Fruit fly (Drosophila melanogaster) whole organism, embryonic: Measurements from ENCODE around the gene LManV.
A peak's percentile ranks its signal among the peaks of the same experiment; 100 is the strongest.

ENCODE experiments used
- Atf-2 ChIP-seq: fragments of 200-800 bp; sonication (Bioruptor generic); optimal IDR thresholded peaks from 2 replicates; lab custom pipeline; 2016; ENCODE audit warnings: missing biosample characterization, missing genetic modification characterization
- CG10147 ChIP-seq: fragments of 200-800 bp; sonication (Bioruptor generic); optimal IDR thresholded peaks from 2 replicates; lab custom pipeline; 2019; ENCODE audit warnings: missing biosample characterization, mild to moderate bottlenecking, missing genetic modification characterization, moderate library complexity
- CG11695 ChIP-seq: fragments of 200-800 bp; sonication (Bioruptor generic); IDR thresholded peaks from 3 replicates; pipeline ENCODE4 v1.3.6; 2022; ENCODE audit warnings: missing biosample characterization, missing genetic modification characterization
- CG12236 ChIP-seq: fragments of 200-800 bp; sonication (Bioruptor generic); optimal IDR thresholded peaks from 2 replicates; lab custom pipeline; 2016; ENCODE audit warnings: missing biosample characterization, missing genetic modification characterization
- CG12744 ChIP-seq: fragments of 200-800 bp; sonication (Bioruptor generic); optimal IDR thresholded peaks from 2 replicates; lab custom pipeline; 2016; ENCODE audit warnings: missing biosample characterization, missing genetic modification characterization
- CG13894 ChIP-seq: fragments of 200-800 bp; sonication (Bioruptor generic); optimal IDR thresholded peaks from 3 replicates; lab custom pipeline; 2018; ENCODE audit warnings: missing biosample characterization, mild to moderate bottlenecking, missing genetic modification characterization, moderate library complexity
- CG14667 ChIP-seq: fragments of 200-800 bp; sonication (Bioruptor generic); IDR thresholded peaks from 2 replicates; pipeline ENCODE4 v1.3.6; 2022; ENCODE audit warnings: missing biosample characterization, missing genetic modification characterization
- CG15479 ChIP-seq: fragments of 200-800 bp; sonication (Bioruptor generic); optimal IDR thresholded peaks from 3 replicates; lab custom pipeline; 2019; ENCODE audit warnings: missing biosample characterization, mild to moderate bottlenecking, missing genetic modification characterization, moderate library complexity
- CG17568 ChIP-seq: fragments of 200-800 bp; sonication (Bioruptor generic); optimal IDR thresholded peaks from 2 replicates; lab custom pipeline; 2018; ENCODE audit warnings: missing biosample characterization, mild to moderate bottlenecking, missing genetic modification characterization, moderate library complexity
- CG18262 ChIP-seq: fragments of 200-800 bp; optimal IDR thresholded peaks from 3 replicates; lab custom pipeline; 2019; ENCODE audit warnings: missing biosample characterization, mild to moderate bottlenecking, missing genetic modification characterization, moderate library complexity
- CG2678 ChIP-seq: fragments of 200-800 bp; sonication (Bioruptor generic); optimal IDR thresholded peaks from 3 replicates; lab custom pipeline; 2019; ENCODE audit warnings: missing biosample characterization, mild to moderate bottlenecking, missing genetic modification characterization, moderate library complexity
- CG3065 ChIP-seq: fragments of 200-800 bp; sonication (Bioruptor generic); optimal IDR thresholded peaks from 2 replicates; lab custom pipeline; 2016; ENCODE audit warnings: missing biosample characterization, missing genetic modification characterization
- CG31388 ChIP-seq: fragments of 200-800 bp; sonication (Bioruptor generic); optimal IDR thresholded peaks from 2 replicates; lab custom pipeline; 2016; ENCODE audit warnings: missing biosample characterization, missing genetic modification characterization
- CG32772 ChIP-seq: fragments of 200-800 bp; sonication (Bioruptor generic); IDR thresholded peaks from 2 replicates; pipeline ENCODE4 v1.3.6; 2022; ENCODE audit warnings: missing biosample characterization, missing genetic modification characterization
- CG3838 ChIP-seq: fragments of 200-800 bp; sonication (Bioruptor generic); optimal IDR thresholded peaks from 3 replicates; lab custom pipeline; 2016; ENCODE audit warnings: missing biosample characterization, missing genetic modification characterization
- CG4617 ChIP-seq: fragments of 200-800 bp; sonication (Bioruptor generic); optimal IDR thresholded peaks from 3 replicates; lab custom pipeline; 2016; ENCODE audit warnings: missing biosample characterization, missing genetic modification characterization, borderline replicate concordance
- CG6654 ChIP-seq: fragments of 200-800 bp; sonication (Bioruptor generic); optimal IDR thresholded peaks from 2 replicates; lab custom pipeline; 2017; ENCODE audit warnings: missing biosample characterization, mild to moderate bottlenecking, missing genetic modification characterization
- CG6765 ChIP-seq: fragments of 200-800 bp; sonication (Bioruptor generic); optimal IDR thresholded peaks from 3 replicates; lab custom pipeline; 2017; ENCODE audit warnings: missing biosample characterization, mild to moderate bottlenecking, missing genetic modification characterization
- CG9609 ChIP-seq: fragments of 200-800 bp; sonication (Bioruptor generic); optimal IDR thresholded peaks from 3 replicates; lab custom pipeline; 2016; ENCODE audit warnings: missing biosample characterization, missing genetic modification characterization
- D ChIP-seq, 2 experiments: fragments of 200-800 bp in 1 of 2; fragments of >200 bp in 1 of 2; sonication (Bioruptor generic) in 1 of 2; optimal IDR thresholded peaks; 2 replicates in 1 of 2; 3 replicates in 1 of 2; lab custom pipeline; 2017; ENCODE audit warnings: mild to moderate bottlenecking in 1 of 2, missing biosample characterization in 1 of 2, missing genetic modification characterization in 1 of 2, missing genetic modification reagents in 1 of 2
- Dp ChIP-seq: fragments of 200-800 bp; sonication (Bioruptor generic); optimal IDR thresholded peaks from 2 replicates; lab custom pipeline; 2018; ENCODE audit warnings: missing biosample characterization, mild to moderate bottlenecking, missing genetic modification characterization, moderate library complexity
- E2f2 ChIP-seq: fragments of 200-800 bp; sonication (Bioruptor generic); IDR thresholded peaks from 2 replicates; pipeline ENCODE4 v1.3.6; 2022; ENCODE audit warnings: missing biosample characterization, missing genetic modification characterization
- H15 ChIP-seq: fragments of 200-800 bp; sonication (Bioruptor generic); IDR thresholded peaks from 3 replicates; pipeline ENCODE4 v1.3.6; 2022; ENCODE audit warnings: missing biosample characterization, missing genetic modification characterization
- HLH3B ChIP-seq: fragments of 200-800 bp; sonication (Bioruptor generic); IDR thresholded peaks from 2 replicates; pipeline ENCODE4 v1.3.6; 2022; ENCODE audit warnings: missing biosample characterization, missing genetic modification characterization
- Mrtf ChIP-seq: fragments of 200-800 bp; sonication (Bioruptor generic); IDR thresholded peaks from 3 replicates; pipeline ENCODE4 v1.3.6; 2022; ENCODE audit warnings: missing biosample characterization, missing genetic modification characterization
- Myb ChIP-seq: fragments of 200-800 bp; sonication (Bioruptor generic); optimal IDR thresholded peaks from 2 replicates; lab custom pipeline; 2016; ENCODE audit warnings: missing biosample characterization, missing genetic modification characterization
- Nf-YB ChIP-seq: fragments of 200-800 bp; sonication (Bioruptor generic); optimal IDR thresholded peaks from 3 replicates; lab custom pipeline; 2019; ENCODE audit warnings: missing biosample characterization, mild to moderate bottlenecking, missing genetic modification characterization, moderate library complexity
- Oli ChIP-seq: fragments of 200-800 bp; sonication (Bioruptor generic); optimal IDR thresholded peaks from 2 replicates; lab custom pipeline; 2018; ENCODE audit warnings: missing biosample characterization, mild to moderate bottlenecking, missing genetic modification characterization, moderate library complexity
- Opbp ChIP-seq: fragments of 200-800 bp; sonication (Bioruptor generic); IDR thresholded peaks from 3 replicates; pipeline ENCODE4 v1.3.6; 2022; ENCODE audit warnings: missing biosample characterization, missing genetic modification characterization; ENCODE audit not compliant: partially characterized antibody
- Optix ChIP-seq: fragments of 200-800 bp; sonication (Bioruptor generic); IDR thresholded peaks from 3 replicates; pipeline ENCODE4 v1.3.6; 2022; ENCODE audit warnings: missing biosample characterization, missing genetic modification characterization
- az2 ChIP-seq: fragments of 200-800 bp; sonication (Bioruptor generic); optimal IDR thresholded peaks from 3 replicates; lab custom pipeline; 2016; ENCODE audit warnings: missing biosample characterization, missing genetic modification characterization
- crol ChIP-seq: fragments of 200-800 bp; sonication (Bioruptor generic); IDR thresholded peaks from 2 replicates; pipeline ENCODE4 v1.3.6; 2022; ENCODE audit warnings: missing biosample characterization, missing genetic modification characterization
- emc ChIP-seq: fragments of 200-800 bp; sonication (Bioruptor generic); optimal IDR thresholded peaks from 2 replicates; lab custom pipeline; 2016; ENCODE audit warnings: missing biosample characterization, missing genetic modification characterization
- fd96Cb ChIP-seq: fragments of 200-800 bp; sonication (Bioruptor generic); optimal IDR thresholded peaks from 2 replicates; lab custom pipeline; 2018; ENCODE audit warnings: missing biosample characterization, mild to moderate bottlenecking, missing genetic modification characterization, moderate library complexity
- gem ChIP-seq: fragments of 200-800 bp; sonication (Bioruptor generic); optimal IDR thresholded peaks from 2 replicates; lab custom pipeline; 2019; ENCODE audit warnings: missing biosample characterization, mild to moderate bottlenecking, missing genetic modification characterization, moderate library complexity
- insv ChIP-seq, 2 experiments: fragments of 200-800 bp; sonication (Bioruptor generic); optimal IDR thresholded peaks; 3 replicates each; lab custom pipeline; 2016 to 2018; ENCODE audit warnings: missing biosample characterization in 2 of 2, missing genetic modification characterization in 2 of 2
- kni ChIP-seq: fragments of 200-800 bp; sonication (Bioruptor generic); optimal IDR thresholded peaks from 3 replicates; lab custom pipeline; 2017; ENCODE audit warnings: mild to moderate bottlenecking, missing biosample characterization, missing genetic modification reagents, missing genetic modification characterization
- nmo ChIP-seq: fragments of 200-800 bp; sonication (Bioruptor generic); optimal IDR thresholded peaks from 2 replicates; lab custom pipeline; 2018; ENCODE audit warnings: missing biosample characterization, mild to moderate bottlenecking, missing genetic modification characterization, moderate library complexity
- oc ChIP-seq: fragments of 200-800 bp; sonication (Bioruptor generic); optimal IDR thresholded peaks from 2 replicates; lab custom pipeline; 2018; ENCODE audit warnings: missing biosample characterization, mild to moderate bottlenecking, missing genetic modification characterization, moderate library complexity
- odd ChIP-seq: fragments of 200-800 bp; sonication (Bioruptor generic); optimal IDR thresholded peaks from 2 replicates; lab custom pipeline; 2017; ENCODE audit warnings: missing biosample characterization, mild to moderate bottlenecking, missing genetic modification characterization
- p53 ChIP-seq: fragments of 200-800 bp; sonication (Bioruptor generic); optimal IDR thresholded peaks from 2 replicates; lab custom pipeline; 2016; ENCODE audit warnings: missing biosample characterization, missing genetic modification characterization
- pho ChIP-seq: fragments of 200-800 bp; sonication (Bioruptor generic); optimal IDR thresholded peaks from 2 replicates; lab custom pipeline; 2016; ENCODE audit warnings: missing biosample characterization, missing genetic modification characterization
- scrt ChIP-seq: fragments of 200-800 bp; sonication (Bioruptor generic); optimal IDR thresholded peaks from 2 replicates; lab custom pipeline; 2018; ENCODE audit warnings: missing biosample characterization, mild to moderate bottlenecking, missing genetic modification characterization, moderate library complexity
- tio ChIP-seq: fragments of 200-800 bp; sonication (Bioruptor generic); optimal IDR thresholded peaks from 2 replicates; lab custom pipeline; 2017; ENCODE audit warnings: missing biosample characterization, missing genetic modification characterization, inconsistent platforms
- tup ChIP-seq: fragments of 200-800 bp; sonication (Bioruptor generic); optimal IDR thresholded peaks from 2 replicates; lab custom pipeline; 2016; ENCODE audit warnings: missing biosample characterization, mild to moderate bottlenecking, missing genetic modification characterization, moderate library complexity
- vnd ChIP-seq: fragments of 200-800 bp; sonication (Bioruptor generic); IDR thresholded peaks from 3 replicates; pipeline ENCODE4 v1.3.6; 2022; ENCODE audit warnings: missing biosample characterization, missing genetic modification characterization; ENCODE audit not compliant: partially characterized antibody
- vvl ChIP-seq: fragments of 200-800 bp; sonication (Bioruptor generic); IDR thresholded peaks from 2 replicates; pipeline ENCODE4 v1.3.6; 2022; ENCODE audit warnings: missing biosample characterization, missing genetic modification characterization
- zf30C ChIP-seq: fragments of 200-800 bp; sonication (Bioruptor generic); optimal IDR thresholded peaks from 3 replicates; lab custom pipeline; 2018; ENCODE audit warnings: missing biosample characterization, mild to moderate bottlenecking, missing genetic modification characterization

The LManV gene

dm6 chr2L:8776163-8776562 is at the start of gene LManV:
LManV (minus strand) TSS chr2L:8776263.
- TF ChIP-seq CG11695 (GFP tag; lab: Robert Waterston, UW): no peak
- no peak for TF ChIP-seq vvl (GFP tag; lab: Robert Waterston, UW)
- TF ChIP-seq tio (GFP tag; lab: Kevin White, UChicago): no peak
- TF ChIP-seq CG31388: no peak
- no peak for TF ChIP-seq zf30C
- TF ChIP-seq Optix (GFP tag; lab: Robert Waterston, UW): no peak
- no peak for TF ChIP-seq CG6765
- no peak for TF ChIP-seq vnd

DNA sequence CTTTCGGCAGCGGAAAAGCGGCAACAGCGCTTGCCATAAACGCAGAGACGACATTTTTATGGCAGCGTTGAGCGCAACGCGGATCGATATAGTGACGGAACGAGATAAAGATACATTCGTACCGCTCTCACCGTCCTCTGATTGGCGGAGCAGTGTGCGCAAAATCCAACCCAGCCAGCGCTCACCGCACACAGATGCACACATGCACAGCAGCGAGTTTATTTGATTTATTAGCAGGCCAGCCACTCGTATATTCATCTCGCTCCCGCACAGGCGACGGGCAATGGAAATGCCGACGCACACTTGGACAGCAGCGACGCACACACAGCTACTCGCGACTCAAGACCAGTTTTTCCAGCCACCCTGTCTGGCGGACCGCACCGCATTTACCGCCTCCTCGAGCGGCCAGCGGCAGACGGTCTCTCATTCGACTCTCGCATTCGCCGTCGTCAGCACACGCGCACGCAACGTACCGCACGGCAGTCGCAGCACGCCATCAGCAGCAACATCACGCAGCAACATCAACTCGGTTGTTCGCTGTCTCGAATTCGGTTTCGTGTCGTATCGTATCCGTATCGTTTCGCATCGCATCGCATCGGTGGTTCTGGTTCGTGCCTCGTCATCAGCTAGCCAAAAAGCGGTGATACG is 49.3 kb upstream of the LManV start, which contains the start of gene SoxN:
SoxN (plus strand) TSS at position 424 of the 648 bp plus-strand sequence.
- TF ChIP-seq p53 (GFP tag; lab: Kevin White, UChicago): no peak
- TF ChIP-seq scrt (GFP tag; lab: Kevin White, UChicago): no peak
- no peak for TF ChIP-seq tup (GFP tag; lab: Kevin White, UChicago)
- no peak for TF ChIP-seq CG14667
- TF ChIP-seq CG3065 (GFP tag; lab: Kevin White, UChicago): no peak
- TF ChIP-seq odd (GFP tag; lab: Kevin White, UChicago): no peak
- TF ChIP-seq fd96Cb (tag; lab: Kevin White, UChicago): no peak
- no peak for TF ChIP-seq CG18262 (tag; lab: Kevin White, UChicago)
- TF ChIP-seq Dp (GFP tag; lab: Kevin White, UChicago): no peak
- TF ChIP-seq CG32772: no peak
- TF ChIP-seq CG12744 (GFP tag; lab: Kevin White, UChicago): no peak
- TF ChIP-seq zf30C: no peak
- TF ChIP-seq emc (GFP tag; lab: Kevin White, UChicago): no peak
- TF ChIP-seq CG6654 (GFP tag; lab: Kevin White, UChicago): no peak
- TF ChIP-seq oc (tag; lab: Kevin White, UChicago): peak; percentile 73
- peak; percentile 42 for TF ChIP-seq CG3838 (GFP tag; lab: Kevin White, UChicago)
- peak; percentile 52; the same call in 1 of the 3 replicates for TF ChIP-seq Opbp (GFP tag; lab: Robert Waterston, UW)
- TF ChIP-seq kni (GFP tag; lab: Kevin White, UChicago): peak; percentile 92
- TF ChIP-seq H15 (GFP tag; lab: Robert Waterston, UW): no peak
- no peak for TF ChIP-seq CG13894
- TF ChIP-seq insv (GFP tag; optimal IDR thresholded peaks at IDR 0.05; lab: Kevin White, UChicago): no peak
- peak; percentile 63 for TF ChIP-seq nmo (GFP tag; lab: Kevin White, UChicago)
- TF ChIP-seq Oli (tag; lab: Kevin White, UChicago): no peak
- TF ChIP-seq gem (tag; lab: Kevin White, UChicago): no peak
- TF ChIP-seq Atf-2 (GFP tag; lab: Kevin White, UChicago): no peak
- TF ChIP-seq Myb (GFP tag; lab: Kevin White, UChicago): no peak
- no peak for TF ChIP-seq Mrtf (GFP tag; lab: Robert Waterston, UW)
- TF ChIP-seq CG2678 (tag; lab: Kevin White, UChicago): no peak
- no peak for TF ChIP-seq CG17568 (GFP tag; lab: Kevin White, UChicago)
- no peak for TF ChIP-seq CG4617 (GFP tag; lab: Kevin White, UChicago)
- TF ChIP-seq CG6765: no peak
- peak; percentile 78 for TF ChIP-seq D (optimal IDR thresholded peaks at IDR 0.05; lab: Kevin White, UChicago)
- TF ChIP-seq D (GFP tag; optimal IDR thresholded peaks at IDR 0.05; lab: Kevin White, UChicago): no peak
- TF ChIP-seq HLH3B (GFP tag; lab: Robert Waterston, UW): no peak
- TF ChIP-seq crol: 0 out of 2 replicates have a peak, but pooled peaks have one; percentile 23
- TF ChIP-seq CG10147 (GFP tag; lab: Kevin White, UChicago): no peak
- TF ChIP-seq az2 (GFP tag; lab: Kevin White, UChicago): no peak
- peak; percentile 99 for TF ChIP-seq CG15479
- TF ChIP-seq E2f2 (GFP tag; lab: Robert Waterston, UW): peak; percentile 28
- no peak for TF ChIP-seq CG12236 (GFP tag; lab: Kevin White, UChicago)
- TF ChIP-seq CG9609 (GFP tag; lab: Kevin White, UChicago): no peak
- TF ChIP-seq Nf-YB (GFP tag; lab: Kevin White, UChicago): peak; percentile 100
- TF ChIP-seq pho (GFP tag; lab: Kevin White, UChicago): peak; percentile 7
